Fruit fly (Drosophila melanogaster) whole organism, prepupa: Measurements from ENCODE around the gene CG15525.

Experiments
- CG10631 ChIP-seq: fragments of 200-800 bp; sonication (Bioruptor generic); optimal IDR thresholded peaks from 2 replicates; lab custom pipeline; 2016; ENCODE audit warnings: missing biosample characterization, missing genetic modification characterization
- CG10669 ChIP-seq: fragments of 200-800 bp; sonication (Bioruptor generic); optimal IDR thresholded peaks from 3 replicates; lab custom pipeline; 2018; ENCODE audit warnings: missing biosample characterization, mild to moderate bottlenecking, missing genetic modification characterization, moderate library complexity
- CG11294 ChIP-seq: fragments of 200-800 bp; sonication (Bioruptor generic); IDR thresholded peaks from 2 replicates; pipeline ENCODE4 v1.3.6; 2022; ENCODE audit warnings: missing biosample characterization, missing genetic modification characterization
- CG11902 ChIP-seq: fragments of 200-800 bp; sonication (Bioruptor generic); optimal IDR thresholded peaks from 3 replicates; lab custom pipeline; 2016; ENCODE audit warnings: missing biosample characterization, missing genetic modification characterization
- CG16779 ChIP-seq: fragments of 200-800 bp; sonication (Bioruptor generic); optimal IDR thresholded peaks from 3 replicates; lab custom pipeline; 2017; ENCODE audit warnings: missing biosample characterization, mild to moderate bottlenecking, missing genetic modification characterization
- CG31627 ChIP-seq: fragments of 200-800 bp; sonication (Bioruptor generic); optimal IDR thresholded peaks from 3 replicates; lab custom pipeline; 2016; ENCODE audit warnings: missing biosample characterization, missing genetic modification characterization
- CG6276 ChIP-seq: fragments of 200-800 bp; sonication (Bioruptor generic); optimal IDR thresholded peaks from 2 replicates; lab custom pipeline; 2017; ENCODE audit warnings: missing biosample characterization, mild to moderate bottlenecking, missing genetic modification characterization
- CG6854 ChIP-seq: fragments of 200-800 bp; sonication (Bioruptor generic); optimal IDR thresholded peaks from 2 replicates; lab custom pipeline; 2017; ENCODE audit warnings: missing biosample characterization, mild to moderate bottlenecking, missing genetic modification characterization
- CG7368 ChIP-seq: fragments of 200-800 bp; sonication (Bioruptor generic); optimal IDR thresholded peaks from 3 replicates; lab custom pipeline; 2016; ENCODE audit warnings: missing biosample characterization, missing genetic modification characterization
- CG8119 ChIP-seq: fragments of 200-800 bp; sonication (Bioruptor generic); IDR thresholded peaks from 3 replicates; pipeline ENCODE4 v1.3.6; 2022; ENCODE audit warnings: missing biosample characterization, missing genetic modification characterization
- CG8319 ChIP-seq: fragments of 200-800 bp; sonication (Bioruptor generic); optimal IDR thresholded peaks from 3 replicates; lab custom pipeline; 2016; ENCODE audit warnings: missing biosample characterization, missing genetic modification characterization
- CG8632 ChIP-seq: fragments of 200-800 bp; sonication (Bioruptor generic); optimal IDR thresholded peaks from 3 replicates; lab custom pipeline; 2016; ENCODE audit warnings: missing biosample characterization, missing genetic modification characterization
- CG9139 ChIP-seq: fragments of 200-800 bp; sonication (Bioruptor generic); optimal IDR thresholded peaks from 3 replicates; lab custom pipeline; 2017; ENCODE audit warnings: missing biosample characterization, mild to moderate bottlenecking, missing genetic modification characterization
- Eip78C ChIP-seq: fragments of 200-800 bp; sonication (Bioruptor generic); peaks from one replicate; lab custom pipeline; 2016; ENCODE audit warnings: missing biosample characterization, missing genetic modification characterization
- Eip93F ChIP-seq: fragments of 200-800 bp; sonication (Bioruptor generic); optimal IDR thresholded peaks from 2 replicates; lab custom pipeline; 2016; ENCODE audit warnings: missing biosample characterization, mild to moderate bottlenecking, missing genetic modification characterization
- Ets21C ChIP-seq: fragments of 200-800 bp; sonication (Bioruptor generic); optimal IDR thresholded peaks from 3 replicates; lab custom pipeline; 2016; ENCODE audit warnings: missing biosample characterization, missing genetic modification characterization
- Gug ChIP-seq: fragments of 200-800 bp; sonication (Bioruptor generic); IDR thresholded peaks from 2 replicates; pipeline ENCODE4 v1.3.6; 2022; ENCODE audit warnings: missing biosample characterization, missing genetic modification characterization
- Hr39 ChIP-seq: fragments of 200-800 bp; sonication (Bioruptor generic); optimal IDR thresholded peaks from 2 replicates; lab custom pipeline; 2016; ENCODE audit warnings: missing biosample characterization, missing genetic modification characterization
- Hr4 ChIP-seq: fragments of 200-800 bp; sonication (Bioruptor generic); optimal IDR thresholded peaks from 3 replicates; lab custom pipeline; 2016; ENCODE audit warnings: missing biosample characterization, missing genetic modification characterization
- Lpt ChIP-seq: fragments of 200-800 bp; sonication (Bioruptor generic); optimal IDR thresholded peaks from 3 replicates; lab custom pipeline; 2016; ENCODE audit warnings: missing biosample characterization, missing genetic modification characterization
- Met ChIP-seq: fragments of 200-800 bp; sonication (Bioruptor generic); optimal IDR thresholded peaks from 3 replicates; lab custom pipeline; 2016; ENCODE audit warnings: missing biosample characterization, missing genetic modification characterization
- OdsH ChIP-seq: fragments of 200-800 bp; sonication (Bioruptor generic); optimal IDR thresholded peaks from 3 replicates; lab custom pipeline; 2016; ENCODE audit warnings: missing biosample characterization, missing genetic modification characterization
- Smox ChIP-seq: fragments of 200-800 bp; sonication (Bioruptor generic); optimal IDR thresholded peaks from 3 replicates; lab custom pipeline; 2016; ENCODE audit warnings: missing biosample characterization, missing genetic modification characterization
- Sox102F ChIP-seq: fragments of 200-800 bp; sonication (Bioruptor generic); optimal IDR thresholded peaks from 2 replicates; lab custom pipeline; 2016; ENCODE audit warnings: missing biosample characterization, mild to moderate bottlenecking, missing genetic modification characterization
- Sox15 ChIP-seq: fragments of 200-800 bp; sonication (Bioruptor generic); optimal IDR thresholded peaks from 3 replicates; lab custom pipeline; 2016; ENCODE audit warnings: missing biosample characterization, missing genetic modification characterization
- achi ChIP-seq: fragments of 200-800 bp; sonication (Bioruptor generic); optimal IDR thresholded peaks from 3 replicates; lab custom pipeline; 2016; ENCODE audit warnings: missing biosample characterization, missing genetic modification characterization
- acj6 ChIP-seq: fragments of 200-800 bp; sonication (Bioruptor generic); optimal IDR thresholded peaks from 3 replicates; lab custom pipeline; 2016; ENCODE audit warnings: missing biosample characterization, missing genetic modification characterization
- cyc ChIP-seq: fragments of 200-800 bp; sonication (Bioruptor generic); optimal IDR thresholded peaks from 3 replicates; lab custom pipeline; 2016; ENCODE audit warnings: missing biosample characterization, missing genetic modification characterization
- dac ChIP-seq: fragments of 200-800 bp; sonication (Bioruptor generic); optimal IDR thresholded peaks from 2 replicates; lab custom pipeline; 2017; ENCODE audit warnings: missing biosample characterization, mild to moderate bottlenecking, missing genetic modification characterization
- eg ChIP-seq: fragments of 200-800 bp; sonication (Bioruptor generic); IDR thresholded peaks from 3 replicates; pipeline ENCODE4 v1.3.6; 2022; ENCODE audit warnings: missing biosample characterization, missing genetic modification characterization
- fd59A ChIP-seq: fragments of 200-800 bp; sonication (Bioruptor generic); optimal IDR thresholded peaks from 2 replicates; lab custom pipeline; 2017; ENCODE audit warnings: missing biosample characterization, mild to moderate bottlenecking, missing genetic modification characterization, missing genetic modification reagents
- fd85E ChIP-seq: fragments of 200-800 bp; sonication (Bioruptor generic); optimal IDR thresholded peaks from 3 replicates; lab custom pipeline; 2016; ENCODE audit warnings: missing biosample characterization, missing genetic modification characterization
- fkh ChIP-seq: fragments of 200-800 bp; sonication (Bioruptor generic); optimal IDR thresholded peaks from 3 replicates; lab custom pipeline; 2017; ENCODE audit warnings: missing biosample characterization, mild to moderate bottlenecking, missing genetic modification characterization, moderate library complexity
- net ChIP-seq: fragments of 200-800 bp; sonication (Bioruptor generic); optimal IDR thresholded peaks from 3 replicates; lab custom pipeline; 2016; ENCODE audit warnings: missing biosample characterization, missing genetic modification characterization
- pdm3 ChIP-seq: fragments of 200-800 bp; sonication (Bioruptor generic); optimal IDR thresholded peaks from 3 replicates; lab custom pipeline; 2016; ENCODE audit warnings: missing biosample characterization, missing genetic modification characterization
- salr ChIP-seq, 2 experiments: fragments of 200-800 bp; sonication (Bioruptor generic); optimal IDR thresholded peaks; 3 replicates each; lab custom pipeline; 2016 to 2018; ENCODE audit warnings: missing biosample characterization in 2 of 2, missing genetic modification characterization in 2 of 2, mild to moderate bottlenecking in 1 of 2
- ss ChIP-seq, 2 experiments: fragments of 200-800 bp; sonication (Bioruptor generic); optimal IDR thresholded peaks; 2 replicates in 1 of 2; 3 replicates in 1 of 2; lab custom pipeline; 2017 to 2018; ENCODE audit warnings: mild to moderate bottlenecking in 2 of 2, missing biosample characterization in 2 of 2, missing genetic modification characterization in 2 of 2, moderate library complexity in 1 of 2
- svp ChIP-seq: fragments of 200-800 bp; sonication (Bioruptor generic); peaks from one replicate; lab custom pipeline; 2016; ENCODE audit warnings: missing biosample characterization, missing genetic modification characterization
- topi ChIP-seq: fragments of 200-800 bp; sonication (Bioruptor generic); optimal IDR thresholded peaks from 3 replicates; lab custom pipeline; 2016; ENCODE audit warnings: missing biosample characterization, missing genetic modification characterization

Gene CG15525

dm6 chr3R:30036609-30037008 lies 39.1 kb upstream of the CG15525 start, which contains the start of gene ZIPIC:
Gene ZIPIC (minus strand): TSS chr3R:30036870.
- TF ChIP-seq Hr4 (GFP tag; lab: Kevin White, UChicago) (no peak), ss (GFP tag; optimal IDR thresholded peaks at IDR 0.05; lab: Kevin White, UChicago) (no peak), CG8119 (GFP tag; lab: Robert Waterston, UW) (no peak), pdm3 (GFP tag; lab: Kevin White, UChicago) (no peak), CG9139 (GFP tag; lab: Kevin White, UChicago) (no peak), fkh (no peak), salr (GFP tag; optimal IDR thresholded peaks at IDR 0.05; lab: Kevin White, UChicago) (no peak), dac (no peak)
- TF ChIP-seq, all 60 proteins: peak for 0

dm6 chr3R:30032281-30032680 lies 34.8 kb upstream of the CG15525 start:
- TF ChIP-seq fkh, result no peak

dm6 chr3R:30030061-30030460 lies 32.6 kb upstream of the CG15525 start:
- TF ChIP-seq OdsH (GFP tag; lab: Kevin White, UChicago), result no peak
- TF ChIP-seq Gug (GFP tag; lab: Robert Waterston, UW), result no peak
- no peak for TF ChIP-seq Sox102F (GFP tag; lab: Kevin White, UChicago)
- no peak for TF ChIP-seq Eip78C (GFP tag; lab: Kevin White, UChicago)
- no peak for TF ChIP-seq CG9139 (GFP tag; lab: Kevin White, UChicago)
- TF ChIP-seq CG10669 (GFP tag; lab: Kevin White, UChicago), result no peak
- no peak for TF ChIP-seq Hr4 (GFP tag; lab: Kevin White, UChicago)
- no peak for TF ChIP-seq eg (GFP tag; lab: Robert Waterston, UW)
- no peak for TF ChIP-seq dac
- TF ChIP-seq CG11902 (GFP tag; lab: Kevin White, UChicago), result no peak
- no peak for TF ChIP-seq CG7368 (GFP tag; lab: Kevin White, UChicago)
- no peak for TF ChIP-seq Sox15 (GFP tag; lab: Kevin White, UChicago)
- no peak for TF ChIP-seq achi (GFP tag; lab: Kevin White, UChicago)

dm6 chr3R:30023445-30023844 lies 26.0 kb upstream of the CG15525 start:
- TF ChIP-seq acj6, result no peak
- no peak for TF ChIP-seq CG11294 (GFP tag; lab: Robert Waterston, UW)
- no peak for TF ChIP-seq fd85E
- no peak for TF ChIP-seq CG10669 (GFP tag; lab: Kevin White, UChicago)
- TF ChIP-seq Ets21C (GFP tag; lab: Kevin White, UChicago), result no peak
- TF ChIP-seq CG6276 (GFP tag; lab: Kevin White, UChicago), result no peak
- TF ChIP-seq CG10631 (GFP tag; lab: Kevin White, UChicago), result no peak

dm6 chr3R:30022452-30023028 lies 25.1 kb upstream of the CG15525 start, which contains the start of the genes RpS28a and Axn:
Gene RpS28a (minus strand): TSS chr3R:30022648.
Gene Axn (plus strand): TSS chr3R:30022842.
- TF ChIP-seq cyc (GFP tag; lab: Kevin White, UChicago), result peak; percentile 1
- TF ChIP-seq Eip93F (GFP tag; lab: Kevin White, UChicago), result no peak
- TF ChIP-seq Ets21C (GFP tag; lab: Kevin White, UChicago), result no peak
- no peak for TF ChIP-seq Smox (GFP tag; lab: Kevin White, UChicago)
- no peak for TF ChIP-seq OdsH (GFP tag; lab: Kevin White, UChicago)
- no peak for TF ChIP-seq CG8119 (GFP tag; lab: Robert Waterston, UW)
- TF ChIP-seq Hr4 (GFP tag; lab: Kevin White, UChicago), result no peak
- TF ChIP-seq CG6854 (GFP tag; lab: Kevin White, UChicago), result no peak
- TF ChIP-seq svp (GFP tag; lab: Kevin White, UChicago), result peak; percentile 96
- TF ChIP-seq Met, result no peak
- peak; percentile 9 for TF ChIP-seq Hr39 (GFP tag; lab: Kevin White, UChicago)
- TF ChIP-seq topi (GFP tag; lab: Kevin White, UChicago), result no peak
- TF ChIP-seq CG11902 (GFP tag; lab: Kevin White, UChicago), result no peak
- TF ChIP-seq fd59A (GFP tag; lab: Kevin White, UChicago), result no peak
- TF ChIP-seq net (GFP tag; lab: Kevin White, UChicago), result no peak
- TF ChIP-seq dac, result no peak
- TF ChIP-seq CG16779 (tag; lab: Kevin White, UChicago), result no peak
- TF ChIP-seq Lpt (GFP tag; lab: Kevin White, UChicago), result no peak
- peak; percentile 6 for TF ChIP-seq CG31627 (GFP tag; lab: Kevin White, UChicago)
- no peak for TF ChIP-seq CG8632 (GFP tag; lab: Kevin White, UChicago)
- no peak for TF ChIP-seq fkh
- peak; percentile 100 for TF ChIP-seq CG8319 (GFP tag; lab: Kevin White, UChicago)
